Fruit fly (Drosophila melanogaster) whole organism, embryonic: ENCODE data around the gene Cul6.

ENCODE experiments used
- Aef1 ChIP-seq: fragments of 200-800 bp; sonication (Bioruptor generic); IDR thresholded peaks from 3 replicates; pipeline ENCODE4 v1.3.6; 2022; ENCODE audit warnings: missing biosample characterization, missing genetic modification characterization
- Asciz ChIP-seq: fragments of 200-800 bp; sonication (Bioruptor generic); optimal IDR thresholded peaks from 2 replicates; lab custom pipeline; 2017; ENCODE audit warnings: missing biosample characterization, mild to moderate bottlenecking, missing genetic modification characterization, missing genetic modification reagents
- CG10366 ChIP-seq: fragments of 200-800 bp; sonication (Bioruptor generic); IDR thresholded peaks from 2 replicates; pipeline ENCODE4 v1.3.6; 2022; ENCODE audit warnings: missing biosample characterization, missing genetic modification characterization
- CG10565 ChIP-seq: fragments of 200-800 bp; sonication (Bioruptor generic); optimal IDR thresholded peaks from 3 replicates; lab custom pipeline; 2016; ENCODE audit warnings: missing biosample characterization, mild to moderate bottlenecking, missing genetic modification characterization
- CG13123 ChIP-seq: fragments of 200-800 bp; sonication (Bioruptor generic); optimal IDR thresholded peaks from 2 replicates; lab custom pipeline; 2016; ENCODE audit warnings: missing biosample characterization, missing genetic modification characterization
- CG14014 ChIP-seq: fragments of 200-800 bp; sonication (Bioruptor generic); IDR thresholded peaks from 2 replicates; pipeline ENCODE4 v1.3.6; 2022; ENCODE audit warnings: missing biosample characterization, missing genetic modification characterization
- CG15073 ChIP-seq: fragments of 200-800 bp; sonication (Bioruptor generic); optimal IDR thresholded peaks from 2 replicates; lab custom pipeline; 2016; ENCODE audit warnings: missing biosample characterization, missing genetic modification characterization
- CG15696 ChIP-seq: fragments of 200-800 bp; sonication (Bioruptor generic); optimal IDR thresholded peaks from 2 replicates; lab custom pipeline; 2019; ENCODE audit warnings: missing biosample characterization, mild to moderate bottlenecking, missing genetic modification characterization, moderate library complexity
- CG16813 ChIP-seq: fragments of 200-800 bp; sonication (Bioruptor generic); IDR thresholded peaks from 3 replicates; pipeline ENCODE4 v1.3.6; 2022; ENCODE audit warnings: missing biosample characterization, missing genetic modification characterization; ENCODE audit not compliant: partially characterized antibody
- CG2712 ChIP-seq: fragments of 200-800 bp; optimal IDR thresholded peaks from 3 replicates; lab custom pipeline; 2019; ENCODE audit warnings: missing biosample characterization, mild to moderate bottlenecking, missing genetic modification characterization, moderate library complexity
- CG30431 ChIP-seq: fragments of 200-800 bp; sonication (Bioruptor generic); optimal IDR thresholded peaks from 2 replicates; lab custom pipeline; 2017; ENCODE audit warnings: missing biosample characterization, missing genetic modification characterization
- CG4282 ChIP-seq: fragments of 200-800 bp; sonication (Bioruptor generic); optimal IDR thresholded peaks from 2 replicates; lab custom pipeline; 2016; ENCODE audit warnings: missing biosample characterization, missing genetic modification characterization
- CG6272 ChIP-seq: fragments of 200-800 bp; sonication (Bioruptor generic); IDR thresholded peaks from 2 replicates; pipeline ENCODE4 v1.3.6; 2022; ENCODE audit warnings: missing biosample characterization, missing genetic modification characterization
- CG7357 ChIP-seq: fragments of 200-800 bp; sonication (Bioruptor generic); IDR thresholded peaks from 3 replicates; pipeline ENCODE4 v1.3.6; 2022; ENCODE audit warnings: missing biosample characterization, missing genetic modification characterization
- CG7556 ChIP-seq: fragments of 200-800 bp; sonication (Bioruptor generic); optimal IDR thresholded peaks from 2 replicates; lab custom pipeline; 2017; ENCODE audit warnings: missing biosample characterization, mild to moderate bottlenecking, missing genetic modification characterization
- CG7987 ChIP-seq: fragments of 200-800 bp; sonication (Bioruptor generic); optimal IDR thresholded peaks from 2 replicates; lab custom pipeline; 2018; ENCODE audit warnings: missing biosample characterization, mild to moderate bottlenecking, missing genetic modification characterization, moderate library complexity
- CG8290 ChIP-seq, 3 experiments: fragments of 200-800 bp; sonication (Bioruptor generic); optimal IDR thresholded peaks; 2 replicates each; lab custom pipeline; 2016 to 2019; ENCODE audit warnings: missing biosample characterization in 3 of 3, missing genetic modification characterization in 3 of 3, mild to moderate bottlenecking in 2 of 3, moderate library complexity in 1 of 3
- CG8765 ChIP-seq: fragments of 200-800 bp; sonication (Bioruptor generic); IDR thresholded peaks from 2 replicates; pipeline ENCODE4 v1.3.6; 2022; ENCODE audit warnings: missing biosample characterization, missing genetic modification characterization
- CG9817 ChIP-seq: fragments of 200-800 bp; sonication (Bioruptor generic); optimal IDR thresholded peaks from 2 replicates; lab custom pipeline; 2018; ENCODE audit warnings: missing biosample characterization, mild to moderate bottlenecking, missing genetic modification characterization, moderate library complexity
- CkIIα-i1 ChIP-seq: fragments of 200-800 bp; sonication (Bioruptor generic); IDR thresholded peaks from 2 replicates; pipeline ENCODE4 v1.3.6; 2022; ENCODE audit warnings: missing biosample characterization, missing genetic modification characterization
- Dref ChIP-seq: fragments of 200-800 bp; sonication (Bioruptor generic); IDR thresholded peaks from 2 replicates; pipeline ENCODE4 v1.3.6; 2022; ENCODE audit warnings: missing biosample characterization, missing genetic modification characterization
- Lim3 ChIP-seq: fragments of 200-800 bp; sonication (Bioruptor generic); IDR thresholded peaks from 2 replicates; pipeline ENCODE4 v1.3.6; 2022; ENCODE audit warnings: missing biosample characterization, missing genetic modification characterization
- MBD-R2 ChIP-seq: fragments of 200-800 bp; sonication (Bioruptor generic); IDR thresholded peaks from 2 replicates; pipeline ENCODE4 v1.3.6; 2022; ENCODE audit warnings: missing biosample characterization, missing genetic modification characterization
- Max ChIP-seq: fragments of 200-800 bp; sonication (Bioruptor generic); optimal IDR thresholded peaks from 2 replicates; lab custom pipeline; 2016; ENCODE audit warnings: missing biosample characterization, mild to moderate bottlenecking, missing genetic modification characterization
- Meics ChIP-seq: fragments of 200-800 bp; sonication (Bioruptor generic); optimal IDR thresholded peaks from 2 replicates; lab custom pipeline; 2017; ENCODE audit warnings: missing biosample characterization, mild to moderate bottlenecking, missing genetic modification characterization
- NK7.1 ChIP-seq: fragments of 200-800 bp; sonication (Bioruptor generic); optimal IDR thresholded peaks from 3 replicates; lab custom pipeline; 2016; ENCODE audit warnings: missing biosample characterization, missing genetic modification characterization
- Nf-YA ChIP-seq: fragments of 200-800 bp; sonication (Bioruptor generic); IDR thresholded peaks from 2 replicates; pipeline ENCODE4 v1.3.6; 2022; ENCODE audit warnings: missing biosample characterization, missing genetic modification characterization
- Sox100B ChIP-seq: fragments of 200-800 bp; sonication (Bioruptor generic); optimal IDR thresholded peaks from 3 replicates; lab custom pipeline; 2018; ENCODE audit warnings: missing biosample characterization, mild to moderate bottlenecking, missing genetic modification characterization
- abd-A ChIP-seq: fragments of 200-800 bp; sonication (Bioruptor generic); optimal IDR thresholded peaks from 3 replicates; lab custom pipeline; 2019; ENCODE audit warnings: missing biosample characterization, mild to moderate bottlenecking, missing genetic modification characterization, moderate library complexity
- al ChIP-seq: fragments of 200-800 bp; sonication (Bioruptor generic); IDR thresholded peaks from 2 replicates; pipeline ENCODE4 v1.3.6; 2022; ENCODE audit warnings: missing biosample characterization, missing genetic modification characterization
- crp ChIP-seq, 2 experiments: fragments of 200-800 bp; sonication (Bioruptor generic); optimal IDR thresholded peaks; 2 replicates in 1 of 2; 3 replicates in 1 of 2; lab custom pipeline; 2017; ENCODE audit warnings: missing biosample characterization in 2 of 2, missing genetic modification characterization in 2 of 2, mild to moderate bottlenecking in 1 of 2, moderate library complexity in 1 of 2
- cwo ChIP-seq: fragments of 200-800 bp; sonication (Bioruptor generic); optimal IDR thresholded peaks from 3 replicates; lab custom pipeline; 2017; ENCODE audit warnings: missing biosample characterization, missing genetic modification characterization, mild to moderate bottlenecking, moderate library complexity, missing genetic modification reagents
- gsb-n ChIP-seq: fragments of 200-800 bp; sonication (Bioruptor generic); optimal IDR thresholded peaks from 3 replicates; lab custom pipeline; 2018; ENCODE audit warnings: missing biosample characterization, mild to moderate bottlenecking, missing genetic modification characterization
- h ChIP-seq: fragments of >200 bp; optimal IDR thresholded peaks from 2 replicates; lab custom pipeline; 2017
- hkb ChIP-seq, 2 experiments: fragments of 200-800 bp in 1 of 2; fragments of >200 bp in 1 of 2; sonication (Bioruptor generic) in 1 of 2; IDR thresholded peaks in 1 of 2; optimal IDR thresholded peaks in 1 of 2; 2 replicates each; pipeline versions ENCODE4 v1.3.6 to Lab custom; 2017 to 2022; ENCODE audit warnings: missing biosample characterization in 1 of 2, missing genetic modification characterization in 1 of 2
- jigr1 ChIP-seq: fragments of 200-800 bp; sonication (Bioruptor generic); IDR thresholded peaks from 3 replicates; pipeline ENCODE4 v1.3.6; 2022; ENCODE audit warnings: missing biosample characterization, missing genetic modification characterization
- lbe ChIP-seq: fragments of 200-800 bp; sonication (Bioruptor generic); optimal IDR thresholded peaks from 2 replicates; lab custom pipeline; 2016; ENCODE audit warnings: missing biosample characterization, mild to moderate bottlenecking, missing genetic modification characterization
- mam ChIP-seq: fragments of 200-800 bp; sonication (Bioruptor generic); optimal IDR thresholded peaks from 3 replicates; lab custom pipeline; 2016; ENCODE audit warnings: missing biosample characterization, missing genetic modification characterization
- oc ChIP-seq: fragments of 200-800 bp; sonication (Bioruptor generic); optimal IDR thresholded peaks from 2 replicates; lab custom pipeline; 2018; ENCODE audit warnings: missing biosample characterization, mild to moderate bottlenecking, missing genetic modification characterization, moderate library complexity
- otp ChIP-seq: fragments of 200-800 bp; sonication (Bioruptor generic); IDR thresholded peaks from 3 replicates; pipeline ENCODE4, ENCODE4 v1.3.6; 2022; ENCODE audit warnings: missing biosample characterization, missing genetic modification characterization
- pnt ChIP-seq: fragments of 200-800 bp; sonication (Bioruptor generic); optimal IDR thresholded peaks from 3 replicates; lab custom pipeline; 2016; ENCODE audit warnings: missing biosample characterization, missing genetic modification characterization
- pros ChIP-seq: fragments of 200-800 bp; sonication (Bioruptor generic); optimal IDR thresholded peaks from 3 replicates; lab custom pipeline; 2019; ENCODE audit warnings: missing biosample characterization, mild to moderate bottlenecking, missing genetic modification characterization, moderate library complexity
- psq ChIP-seq: fragments of 200-800 bp; sonication (Bioruptor generic); optimal IDR thresholded peaks from 2 replicates; lab custom pipeline; 2017; ENCODE audit warnings: missing biosample characterization, missing genetic modification characterization
- sqz ChIP-seq: fragments of 200-800 bp; sonication (Bioruptor generic); optimal IDR thresholded peaks from 3 replicates; lab custom pipeline; 2018; ENCODE audit warnings: missing biosample characterization, mild to moderate bottlenecking, missing genetic modification characterization
- sug ChIP-seq: fragments of 200-800 bp; optimal IDR thresholded peaks from 2 replicates; lab custom pipeline; 2019; ENCODE audit warnings: missing biosample characterization, mild to moderate bottlenecking, missing genetic modification characterization, moderate library complexity
- tll ChIP-seq, 2 experiments: fragments of 200-800 bp in 1 of 2; fragments of >200 bp in 1 of 2; sonication (Bioruptor generic) in 1 of 2; optimal IDR thresholded peaks; 2 replicates each; lab custom pipeline; 2017 to 2019; ENCODE audit warnings: missing biosample characterization in 2 of 2, missing genetic modification characterization in 2 of 2, mild to moderate bottlenecking in 1 of 2, moderate library complexity in 1 of 2
- ttk ChIP-seq: fragments of 200-800 bp; sonication (Bioruptor generic); IDR thresholded peaks from 2 replicates; pipeline ENCODE4 v2.1.2; 2022; ENCODE audit warnings: missing biosample characterization, missing genetic modification characterization
- vnd ChIP-seq: fragments of 200-800 bp; sonication (Bioruptor generic); IDR thresholded peaks from 3 replicates; pipeline ENCODE4 v1.3.6; 2022; ENCODE audit warnings: missing biosample characterization, missing genetic modification characterization; ENCODE audit not compliant: partially characterized antibody
- zen ChIP-seq: fragments of 200-800 bp; sonication (Bioruptor generic); optimal IDR thresholded peaks from 3 replicates; lab custom pipeline; 2018; ENCODE audit warnings: missing biosample characterization, mild to moderate bottlenecking, missing genetic modification characterization, moderate library complexity

The Cul6 gene

dm6 chr3L:13015195-13015822 lies 3.8 kb upstream of the Cul6 start, which contains the start of gene MICAL-like (continued):
- TF ChIP-seq CG2712 (tag; lab: Kevin White, UChicago) = no peak
- TF ChIP-seq zen (tag; lab: Kevin White, UChicago) = peak; percentile 61
- peak; percentile 65 for TF ChIP-seq MBD-R2 (GFP tag; lab: Robert Waterston, UW)
- no peak for TF ChIP-seq Nf-YA (GFP tag; lab: Robert Waterston, UW)
- TF ChIP-seq Dref (GFP tag; lab: Robert Waterston, UW) = peak; percentile 66
- TF ChIP-seq CG15073 (GFP tag; lab: Kevin White, UChicago) = peak; percentile 2
- peak; percentile 27 for TF ChIP-seq pnt (GFP tag; lab: Kevin White, UChicago)
- TF ChIP-seq pros (GFP tag; lab: Kevin White, UChicago) = no peak
- TF ChIP-seq crp (GFP tag; optimal IDR thresholded peaks at IDR 0.05; lab: Kevin White, UChicago) = no peak
- TF ChIP-seq lbe (GFP tag; lab: Kevin White, UChicago) = no peak
- no peak for TF ChIP-seq CG10366 (GFP tag; lab: Robert Waterston, UW)
- TF ChIP-seq Meics = no peak
- no peak for TF ChIP-seq CG4282 (GFP tag; lab: Kevin White, UChicago)
- no peak for TF ChIP-seq Max (GFP tag; lab: Kevin White, UChicago)
- TF ChIP-seq CG7357 (GFP tag; lab: Robert Waterston, UW) = peak; percentile 78
- TF ChIP-seq CG30431 (GFP tag; lab: Kevin White, UChicago) = no peak
- peak; percentile 40; the same call in 1 of the 2 replicates for TF ChIP-seq al (GFP tag; lab: Robert Waterston, UW)
- no peak for TF ChIP-seq CG13123 (GFP tag; lab: Kevin White, UChicago)
- peak; percentile 47 for TF ChIP-seq CG8290 (GFP tag; optimal IDR thresholded peaks at IDR 0.05; lab: Kevin White, UChicago)
- TF ChIP-seq CG8290 (tag; optimal IDR thresholded peaks at IDR 0.05; lab: Kevin White, UChicago) = peak; percentile 14 to 26
- TF ChIP-seq CG15696 (tag; lab: Kevin White, UChicago) = no peak
- no peak for TF ChIP-seq oc
- no peak for TF ChIP-seq Sox100B (GFP tag; lab: Kevin White, UChicago)
- TF ChIP-seq vnd (GFP tag; lab: Robert Waterston, UW) = peak; percentile 89
- no peak for TF ChIP-seq Lim3
- 0 out of 3 replicates have a peak, but pooled peaks have one; percentile 26 for TF ChIP-seq jigr1 (GFP tag; lab: Robert Waterston, UW)
- peak; percentile 30 for TF ChIP-seq CG9817 (tag; lab: Kevin White, UChicago)
- TF ChIP-seq CG8765 (GFP tag; lab: Robert Waterston, UW) = no peak
- no peak for TF ChIP-seq hkb (optimal IDR thresholded peaks at IDR 0.05; lab: Kevin White, UChicago)
- peak; percentile 36; the same call in 1 of the 2 replicates for TF ChIP-seq hkb (GFP tag; IDR thresholded peaks at IDR 0.05; lab: Robert Waterston, UW)
- TF ChIP-seq CG7987 (GFP tag; lab: Kevin White, UChicago) = no peak
- TF ChIP-seq sug (tag; lab: Kevin White, UChicago) = no peak
- peak; percentile 40; the same call in 1 of the 2 replicates for TF ChIP-seq CG14014
- TF ChIP-seq ttk = no peak
- TF ChIP-seq CG6272 (GFP tag; lab: Robert Waterston, UW) = peak; percentile 12; the same call in 1 of the 2 replicates
- TF ChIP-seq NK7.1 (GFP tag; lab: Kevin White, UChicago) = no peak
- peak; percentile 36; the same call in 2 of the 3 replicates for TF ChIP-seq Aef1
- no peak for TF ChIP-seq CG10565 (GFP tag; lab: Kevin White, UChicago)
- TF ChIP-seq tll (GFP tag; optimal IDR thresholded peaks at IDR 0.05; lab: Kevin White, UChicago) = peak in 1 of 2 experiments; percentile 1
- TF ChIP-seq CG7556 (GFP tag; lab: Kevin White, UChicago) = no peak
- no peak for TF ChIP-seq psq (GFP tag; lab: Kevin White, UChicago)
- no peak for TF ChIP-seq gsb-n (tag; lab: Kevin White, UChicago)
- TF ChIP-seq cwo = no peak
- TF ChIP-seq mam (GFP tag; lab: Kevin White, UChicago) = peak; percentile 54
- TF ChIP-seq CG16813 (GFP tag; lab: Robert Waterston, UW) = peak; percentile 73
- TF ChIP-seq CkIIα-i1 (GFP tag; lab: Robert Waterston, UW) = no peak
- TF ChIP-seq Asciz (GFP tag; lab: Kevin White, UChicago) = no peak
- TF ChIP-seq sqz (GFP tag; lab: Kevin White, UChicago) = no peak
- TF ChIP-seq abd-A (tag; lab: Kevin White, UChicago) = no peak
- TF ChIP-seq h (lab: Kevin White, UChicago) = no peak
- TF ChIP-seq otp = peak; percentile 11; the same call in 1 of the 3 replicates
